Worm (Caenorhabditis elegans) whole organism, mixed stage, embryonic: ENCODE data around the gene F59A1.12.

ENCODE experiments used
- bed-3 ChIP-seq: fragments of 200-800 bp; sonication (Bioruptor generic); optimal IDR thresholded peaks from 3 replicates; lab custom pipeline; 2018; ENCODE audit warnings: mild to moderate bottlenecking, missing genetic modification characterization, moderate library complexity, missing compliant biosample characterization
- blmp-1 ChIP-seq: fragments of 150-350 bp; optimal IDR thresholded peaks from 2 replicates; lab custom pipeline; 2014; ENCODE audit warnings: missing biosample characterization, missing genetic modification characterization
- ceh-39 ChIP-seq: fragments of 150-350 bp; optimal IDR thresholded peaks from 2 replicates; lab custom pipeline; 2014; ENCODE audit warnings: missing biosample characterization, missing genetic modification characterization
- ceh-43 ChIP-seq: fragments of 200-800 bp; sonication (Bioruptor generic); optimal IDR thresholded peaks from 2 replicates; lab custom pipeline; 2018; ENCODE audit warnings: mild to moderate bottlenecking, missing genetic modification characterization, moderate library complexity, missing compliant biosample characterization
- ceh-83 ChIP-seq: fragments of 200-800 bp; sonication (Bioruptor generic); optimal IDR thresholded peaks from 2 replicates; lab custom pipeline; 2018; ENCODE audit warnings: mild to moderate bottlenecking, missing genetic modification characterization, missing compliant biosample characterization
- ces-1 ChIP-seq: fragments of 150-350 bp; optimal IDR thresholded peaks from 2 replicates; lab custom pipeline; 2014; ENCODE audit warnings: missing biosample characterization, missing genetic modification reagents, missing genetic modification characterization
- cnd-1 ChIP-seq: fragments of 200-800 bp; sonication (Bioruptor generic); optimal IDR thresholded peaks from 2 replicates; lab custom pipeline; 2018; ENCODE audit warnings: mild to moderate bottlenecking, missing genetic modification characterization, missing compliant biosample characterization
- drap-1 ChIP-seq: fragments of 200-800 bp; sonication (Bioruptor generic); optimal IDR thresholded peaks from 3 replicates; lab custom pipeline; 2018; ENCODE audit warnings: mild to moderate bottlenecking, missing genetic modification characterization, missing compliant biosample characterization
- elt-1 ChIP-seq: sonication (generic microtip); optimal IDR thresholded peaks from 2 replicates; lab custom pipeline; 2017; ENCODE audit warnings: missing genetic modification characterization, mild to moderate bottlenecking, missing compliant biosample characterization, antibody characterized with exemption, moderate library complexity, borderline replicate concordance; ENCODE audit not compliant: insufficient read depth
- flh-1 ChIP-seq: fragments of 200-800 bp; sonication (Bioruptor generic); optimal IDR thresholded peaks from 2 replicates; lab custom pipeline; 2018; ENCODE audit warnings: mild to moderate bottlenecking, missing genetic modification characterization, moderate library complexity, missing compliant biosample characterization
- ham-2 ChIP-seq: fragments of 200-800 bp; sonication (Bioruptor generic); optimal IDR thresholded peaks from 2 replicates; lab custom pipeline; 2018; ENCODE audit warnings: mild to moderate bottlenecking, missing genetic modification characterization, missing compliant biosample characterization
- hlh-1 ChIP-seq: fragments of 150-350 bp; optimal IDR thresholded peaks from 2 replicates; lab custom pipeline; 2014; ENCODE audit warnings: missing biosample characterization, missing genetic modification reagents, missing genetic modification characterization
- lin-32 ChIP-seq: fragments of 200-800 bp; sonication (Bioruptor generic); optimal IDR thresholded peaks from 2 replicates; lab custom pipeline; 2018; ENCODE audit warnings: mild to moderate bottlenecking, missing genetic modification characterization, missing compliant biosample characterization
- mab-5 ChIP-seq: fragments of 150-350 bp; optimal IDR thresholded peaks from 2 replicates; lab custom pipeline; 2014; ENCODE audit warnings: missing biosample characterization, missing genetic modification characterization
- mep-1 ChIP-seq: fragments of 150-350 bp; optimal IDR thresholded peaks from 2 replicates; lab custom pipeline; 2017; ENCODE audit warnings: missing biosample characterization, missing genetic modification reagents, missing genetic modification characterization, inconsistent platforms
- nhr-12 ChIP-seq: fragments of 150-350 bp; optimal IDR thresholded peaks from 2 replicates; lab custom pipeline; 2014; ENCODE audit warnings: missing biosample characterization, missing genetic modification characterization
- nhr-2 ChIP-seq: fragments of 150-350 bp; optimal IDR thresholded peaks from 2 replicates; lab custom pipeline; 2014; ENCODE audit warnings: missing biosample characterization, missing genetic modification characterization
- nhr-237 ChIP-seq: fragments of 150-350 bp; optimal IDR thresholded peaks from 2 replicates; lab custom pipeline; 2014; ENCODE audit warnings: missing biosample characterization, missing genetic modification characterization
- nhr-28 ChIP-seq: fragments of 150-350 bp; optimal IDR thresholded peaks from 2 replicates; lab custom pipeline; 2014; ENCODE audit warnings: missing biosample characterization, missing genetic modification characterization
- nhr-76 ChIP-seq: sonication (generic microtip); optimal IDR thresholded peaks from 2 replicates; lab custom pipeline; 2017; ENCODE audit warnings: missing biosample characterization, missing genetic modification characterization
- pha-4 ChIP-seq: fragments of 150-350 bp; optimal IDR thresholded peaks from 2 replicates; lab custom pipeline; 2018; ENCODE audit warnings: missing biosample characterization, missing genetic modification reagents, missing genetic modification characterization
- snpc-4 ChIP-seq: fragments of 150-350 bp; optimal IDR thresholded peaks from 2 replicates; lab custom pipeline; 2014; ENCODE audit warnings: missing biosample characterization, missing genetic modification characterization
- unc-39 ChIP-seq: fragments of 150-350 bp; optimal IDR thresholded peaks from 2 replicates; lab custom pipeline; 2014; ENCODE audit warnings: missing biosample characterization, missing genetic modification characterization
- unc-62 ChIP-seq: fragments of 150-350 bp; optimal IDR thresholded peaks from 2 replicates; lab custom pipeline; 2014; ENCODE audit warnings: missing biosample characterization, missing genetic modification reagents, missing genetic modification characterization
- zip-8 ChIP-seq: fragments of 150-350 bp; optimal IDR thresholded peaks from 2 replicates; lab custom pipeline; 2014; ENCODE audit warnings: missing biosample characterization, missing genetic modification characterization
- ztf-11 ChIP-seq: fragments of 150-350 bp; optimal IDR thresholded peaks from 2 replicates; lab custom pipeline; 2014; ENCODE audit warnings: missing biosample characterization, missing genetic modification characterization

Gene F59A1.12

DNA sequence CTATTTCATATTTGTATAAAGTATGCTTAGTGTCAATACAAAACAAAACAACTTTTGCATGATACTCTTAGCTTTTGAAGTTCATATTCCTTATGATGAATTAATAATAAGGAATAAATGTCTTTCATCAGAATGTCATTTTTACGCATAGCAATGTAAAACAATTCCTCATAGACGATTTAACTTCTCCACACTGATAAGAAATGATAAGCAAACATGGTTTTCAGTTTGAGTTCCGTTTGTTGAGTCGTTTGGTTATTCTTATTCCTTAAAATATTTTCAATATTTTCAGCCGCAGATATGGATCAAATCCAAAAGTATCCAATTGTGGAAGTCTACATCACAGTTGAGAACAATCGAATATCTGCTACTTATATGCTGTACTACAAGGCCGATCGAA, 42.7 kb downstream of the F59A1.12 start, which contains the start of gene F57G4.11:
F57G4.11 (plus strand) TSS at position 301 of the 400 bp plus-strand sequence.
- TF ChIP-seq lin-32 (GFP tag; lab: Kevin White, UChicago) (no peak), nhr-2 (tag; lab: Kevin White, UChicago) (no peak)

DNA sequence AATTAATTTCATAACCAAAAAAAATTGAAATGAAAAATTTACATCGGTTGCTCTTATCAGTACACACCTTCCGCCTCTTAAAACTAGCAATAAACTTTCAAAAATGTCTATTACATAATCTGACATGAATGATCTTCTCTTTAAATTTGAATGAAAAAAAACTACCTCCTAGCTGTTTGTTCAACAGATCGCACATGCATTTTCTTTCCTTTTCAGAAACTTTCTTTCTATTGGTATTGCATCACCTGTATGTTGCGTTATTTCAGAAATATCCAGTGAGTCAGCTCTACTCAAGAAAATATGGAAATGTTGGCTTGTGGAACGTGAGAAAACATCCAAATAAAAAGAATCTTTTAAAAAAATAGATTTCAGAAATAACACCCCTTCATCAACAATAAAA, 44.3 kb downstream of the F59A1.12 start, which contains the start of gene F57G4.1:
F57G4.1 (plus strand) TSS at position 301 of the 400 bp plus-strand sequence.
- TF ChIP-seq ztf-11 (tag; lab: Kevin White, UChicago) (no peak), elt-1 (tag; lab: Kevin White, UChicago) (no peak), nhr-28 (tag; lab: Kevin White, UChicago) (no peak), ceh-39 (tag; lab: Kevin White, UChicago) (no peak), bed-3 (GFP tag; lab: Kevin White, UChicago) (no peak), nhr-237 (tag; lab: Kevin White, UChicago) (no peak), pha-4 (tag; lab: Kevin White, UChicago) (no peak), ces-1 (GFP tag; lab: Kevin White, UChicago) (no peak), mab-5 (no peak)

- no peak for TF ChIP-seq nhr-76 (tag; lab: Kevin White, UChicago)
- no peak for TF ChIP-seq ceh-83 (GFP tag; lab: Kevin White, UChicago)
- TF ChIP-seq drap-1 (GFP tag; lab: Kevin White, UChicago): no peak
- no peak for TF ChIP-seq ham-2 (GFP tag; lab: Kevin White, UChicago)
- no peak for TF ChIP-seq hlh-1
- no peak for TF ChIP-seq snpc-4
Measured at ce11 chrV:17620266-17620665, 47.3 kb downstream of the F59A1.12 start, which contains the start of gene Y6G8.8. Y6G8.8 (plus strand) TSS chrV:17620566.

ce11 chrV:17616807-17617206, 50.8 kb downstream of the F59A1.12 start, which contains the start of gene Y6G8.6:
Y6G8.6 (minus strand) TSS chrV:17616904.
- no peak for TF ChIP-seq elt-1 (tag; lab: Kevin White, UChicago)
- no peak for TF ChIP-seq pha-4 (tag; lab: Kevin White, UChicago)
- no peak for TF ChIP-seq nhr-12
- TF ChIP-seq zip-8: no peak
- TF ChIP-seq nhr-28 (tag; lab: Kevin White, UChicago): no peak
- no peak for TF ChIP-seq cnd-1
- no peak for TF ChIP-seq ceh-43 (GFP tag; lab: Kevin White, UChicago)
- TF ChIP-seq unc-62 (GFP tag; lab: Kevin White, UChicago): no peak
- no peak for TF ChIP-seq blmp-1
- no peak for TF ChIP-seq flh-1 (GFP tag; lab: Kevin White, UChicago)
- no peak for TF ChIP-seq lin-32 (GFP tag; lab: Kevin White, UChicago)
- no peak for TF ChIP-seq unc-39 (tag; lab: Kevin White, UChicago)
- no peak for TF ChIP-seq hlh-1
- no peak for TF ChIP-seq mab-5
- no peak for TF ChIP-seq mep-1 (tag; lab: Kevin White, UChicago)
